Worm (Caenorhabditis elegans): ENCODE results near the gene B0336.12.

ce11 chrIII:5708024-5708423 lies 1.9 kb downstream of the B0336.12 start:
- TF ChIP-seq F13C5.2 (tag; optimal IDR thresholded peaks at IDR 0.05) = no peak
- no peak for TF ChIP-seq ets-7 (tag; optimal IDR thresholded peaks at IDR 0.05)
- no peak for TF ChIP-seq ama-1 (optimal IDR thresholded peaks at IDR 0.05)
- no peak for TF ChIP-seq hmbx-1 (tag; optimal IDR thresholded peaks at IDR 0.05)
- TF ChIP-seq ceh-13 (GFP tag; optimal IDR thresholded peaks at IDR 0.05) = no peak
- TF ChIP-seq hnd-1 (tag; optimal IDR thresholded peaks at IDR 0.05) = no peak
- TF ChIP-seq tbx-37 (GFP tag; conservative IDR thresholded peaks at IDR 0.05) = no peak
- no peak for TF ChIP-seq aly-1 (tag; optimal IDR thresholded peaks at IDR 0.05)
- no peak for TF ChIP-seq B0310.2 (tag; optimal IDR thresholded peaks at IDR 0.05)
- TF ChIP-seq hmg-4 (GFP tag; optimal IDR thresholded peaks at IDR 0.05) = no peak
- TF ChIP-seq pes-1 (GFP tag; IDR thresholded peaks at IDR 0.05) = no peak
